Fruit fly (Drosophila melanogaster) whole organism, embryonic: ENCODE data around the gene CG11307.

ENCODE experiments used
- Aef1 ChIP-seq: fragments of 200-800 bp; sonication (Bioruptor generic); IDR thresholded peaks from 3 replicates; pipeline ENCODE4 v1.3.6; 2022; ENCODE audit warnings: missing biosample characterization, missing genetic modification characterization
- CG10366 ChIP-seq: fragments of 200-800 bp; sonication (Bioruptor generic); IDR thresholded peaks from 2 replicates; pipeline ENCODE4 v1.3.6; 2022; ENCODE audit warnings: missing biosample characterization, missing genetic modification characterization
- CG12219 ChIP-seq: fragments of 200-800 bp; sonication (Bioruptor generic); optimal IDR thresholded peaks from 3 replicates; lab custom pipeline; 2018; ENCODE audit warnings: missing biosample characterization, mild to moderate bottlenecking, missing genetic modification characterization
- CG13296 ChIP-seq: fragments of 200-800 bp; sonication (Bioruptor generic); optimal IDR thresholded peaks from 3 replicates; lab custom pipeline; 2018; ENCODE audit warnings: missing biosample characterization, mild to moderate bottlenecking, missing genetic modification characterization
- CG14667 ChIP-seq: fragments of 200-800 bp; sonication (Bioruptor generic); IDR thresholded peaks from 2 replicates; pipeline ENCODE4 v1.3.6; 2022; ENCODE audit warnings: missing biosample characterization, missing genetic modification characterization
- CG15479 ChIP-seq: fragments of 200-800 bp; sonication (Bioruptor generic); optimal IDR thresholded peaks from 3 replicates; lab custom pipeline; 2019; ENCODE audit warnings: missing biosample characterization, mild to moderate bottlenecking, missing genetic modification characterization, moderate library complexity
- CG15601 ChIP-seq: fragments of 200-800 bp; sonication (Bioruptor generic); optimal IDR thresholded peaks from 3 replicates; lab custom pipeline; 2019; ENCODE audit warnings: missing biosample characterization, mild to moderate bottlenecking, missing genetic modification characterization, moderate library complexity
- CG1603 ChIP-seq: fragments of 200-800 bp; sonication (Bioruptor generic); optimal IDR thresholded peaks from 2 replicates; lab custom pipeline; 2019; ENCODE audit warnings: missing biosample characterization, mild to moderate bottlenecking, missing genetic modification characterization, moderate library complexity
- CG16813 ChIP-seq: fragments of 200-800 bp; sonication (Bioruptor generic); IDR thresholded peaks from 3 replicates; pipeline ENCODE4 v1.3.6; 2022; ENCODE audit warnings: missing biosample characterization, missing genetic modification characterization; ENCODE audit not compliant: partially characterized antibody
- CG17912 ChIP-seq: fragments of 200-800 bp; sonication (Bioruptor generic); optimal IDR thresholded peaks from 2 replicates; lab custom pipeline; 2018; ENCODE audit warnings: missing biosample characterization, mild to moderate bottlenecking, missing genetic modification characterization
- CG18011 ChIP-seq: fragments of 200-800 bp; sonication (Bioruptor generic); optimal IDR thresholded peaks from 2 replicates; lab custom pipeline; 2017; ENCODE audit warnings: missing biosample characterization, missing genetic modification characterization, mild to moderate bottlenecking, moderate library complexity, missing genotype
- CG2712 ChIP-seq: fragments of 200-800 bp; optimal IDR thresholded peaks from 3 replicates; lab custom pipeline; 2019; ENCODE audit warnings: missing biosample characterization, mild to moderate bottlenecking, missing genetic modification characterization, moderate library complexity
- CG3995 ChIP-seq: fragments of 200-800 bp; sonication (Bioruptor generic); optimal IDR thresholded peaks from 3 replicates; lab custom pipeline; 2016; ENCODE audit warnings: missing biosample characterization, missing genetic modification characterization
- CG4282 ChIP-seq: fragments of 200-800 bp; sonication (Bioruptor generic); optimal IDR thresholded peaks from 2 replicates; lab custom pipeline; 2016; ENCODE audit warnings: missing biosample characterization, missing genetic modification characterization
- CG4360 ChIP-seq: fragments of 200-800 bp; sonication (Bioruptor generic); IDR thresholded peaks from 2 replicates; pipeline ENCODE4 v1.3.6; 2022; ENCODE audit warnings: missing biosample characterization, missing genetic modification characterization
- CG4617 ChIP-seq: fragments of 200-800 bp; sonication (Bioruptor generic); optimal IDR thresholded peaks from 3 replicates; lab custom pipeline; 2016; ENCODE audit warnings: missing biosample characterization, missing genetic modification characterization, borderline replicate concordance
- CG4820 ChIP-seq: fragments of 200-800 bp; sonication (Bioruptor generic); optimal IDR thresholded peaks from 3 replicates; lab custom pipeline; 2016; ENCODE audit warnings: missing biosample characterization, missing genetic modification characterization
- CG5180 ChIP-seq: fragments of 200-800 bp; sonication (Bioruptor generic); optimal IDR thresholded peaks from 3 replicates; lab custom pipeline; 2017; ENCODE audit warnings: missing biosample characterization, missing genetic modification characterization, mild to moderate bottlenecking, moderate library complexity, missing genetic modification reagents
- CG5245 ChIP-seq: fragments of 200-800 bp; sonication (Bioruptor generic); optimal IDR thresholded peaks from 3 replicates; lab custom pipeline; 2016; ENCODE audit warnings: missing biosample characterization, missing genetic modification characterization
- CG8359 ChIP-seq: fragments of 200-800 bp; sonication (Bioruptor generic); optimal IDR thresholded peaks from 2 replicates; lab custom pipeline; 2017; ENCODE audit warnings: missing biosample characterization, mild to moderate bottlenecking, missing genetic modification characterization, borderline replicate concordance
- CG9215 ChIP-seq: fragments of 200-800 bp; sonication (Bioruptor generic); IDR thresholded peaks from 2 replicates; pipeline ENCODE4 v1.3.6; 2022; ENCODE audit warnings: missing biosample characterization, missing genetic modification characterization
- D19B ChIP-seq: fragments of 200-800 bp; sonication (Bioruptor generic); optimal IDR thresholded peaks from 2 replicates; lab custom pipeline; 2017; ENCODE audit warnings: missing biosample characterization, mild to moderate bottlenecking, missing genetic modification characterization
- Dll ChIP-seq: fragments of 200-800 bp; sonication (Bioruptor generic); IDR thresholded peaks from 4 replicates; pipeline ENCODE4 v1.3.6; 2022; ENCODE audit warnings: missing biosample characterization, missing genetic modification characterization; ENCODE audit not compliant: partially characterized antibody
- H15 ChIP-seq: fragments of 200-800 bp; sonication (Bioruptor generic); IDR thresholded peaks from 3 replicates; pipeline ENCODE4 v1.3.6; 2022; ENCODE audit warnings: missing biosample characterization, missing genetic modification characterization
- Hmr ChIP-seq: fragments of 200-800 bp; sonication (Bioruptor generic); optimal IDR thresholded peaks from 3 replicates; lab custom pipeline; 2017; ENCODE audit warnings: mild to moderate bottlenecking, missing biosample characterization, missing genetic modification reagents, missing genetic modification characterization
- Hsf ChIP-seq: fragments of 200-800 bp; sonication (Bioruptor generic); optimal IDR thresholded peaks from 3 replicates; lab custom pipeline; 2016; ENCODE audit warnings: missing biosample characterization, missing genetic modification characterization
- Kr ChIP-seq: fragments of 200-800 bp; sonication (Bioruptor generic); optimal IDR thresholded peaks from 2 replicates; lab custom pipeline; 2017; ENCODE audit warnings: missing biosample characterization, mild to moderate bottlenecking, missing genetic modification characterization
- Lpt ChIP-seq: fragments of >200 bp; optimal IDR thresholded peaks from 2 replicates; lab custom pipeline; 2018; ENCODE audit warnings: missing biosample characterization, missing genetic modification characterization
- Neu2 ChIP-seq: fragments of 200-800 bp; sonication (Bioruptor generic); optimal IDR thresholded peaks from 3 replicates; lab custom pipeline; 2016; ENCODE audit warnings: missing biosample characterization, missing genetic modification characterization, borderline replicate concordance
- Tbp ChIP-seq: fragments of >200 bp; optimal IDR thresholded peaks from 2 replicates; lab custom pipeline; 2018; ENCODE audit warnings: missing biosample characterization, missing genetic modification characterization
- Vsx1 ChIP-seq: fragments of 200-800 bp; sonication (Bioruptor generic); optimal IDR thresholded peaks from 2 replicates; lab custom pipeline; 2017; ENCODE audit warnings: missing biosample characterization, mild to moderate bottlenecking, missing genetic modification characterization, missing genetic modification reagents
- bab2 ChIP-seq: fragments of 200-800 bp; sonication (Bioruptor generic); optimal IDR thresholded peaks from 2 replicates; lab custom pipeline; 2016; ENCODE audit warnings: missing biosample characterization, missing genetic modification characterization
- cas ChIP-seq: fragments of 200-800 bp; sonication (Bioruptor generic); IDR thresholded peaks from 2 replicates; pipeline ENCODE4 v1.3.6; 2022; ENCODE audit warnings: missing biosample characterization, missing genetic modification characterization
- cwo ChIP-seq: fragments of 200-800 bp; sonication (Bioruptor generic); optimal IDR thresholded peaks from 3 replicates; lab custom pipeline; 2017; ENCODE audit warnings: missing biosample characterization, missing genetic modification characterization, mild to moderate bottlenecking, moderate library complexity, missing genetic modification reagents
- danr ChIP-seq: fragments of 200-800 bp; sonication (Bioruptor generic); IDR thresholded peaks from 2 replicates; pipeline ENCODE4 v1.3.6; 2022; ENCODE audit warnings: missing biosample characterization, missing genetic modification characterization
- ems ChIP-seq: fragments of 200-800 bp; sonication (Bioruptor generic); optimal IDR thresholded peaks from 3 replicates; lab custom pipeline; 2016; ENCODE audit warnings: missing biosample characterization, missing genetic modification characterization
- grau ChIP-seq: fragments of 200-800 bp; optimal IDR thresholded peaks from 3 replicates; lab custom pipeline; 2019; ENCODE audit warnings: missing biosample characterization, mild to moderate bottlenecking, missing genetic modification characterization, moderate library complexity
- kni ChIP-seq: fragments of 200-800 bp; sonication (Bioruptor generic); optimal IDR thresholded peaks from 3 replicates; lab custom pipeline; 2017; ENCODE audit warnings: mild to moderate bottlenecking, missing biosample characterization, missing genetic modification reagents, missing genetic modification characterization
- knrl ChIP-seq: fragments of 200-800 bp; sonication (Bioruptor generic); IDR thresholded peaks from 3 replicates; pipeline ENCODE4 v1.3.6; 2022; ENCODE audit warnings: missing biosample characterization, missing genetic modification characterization; ENCODE audit not compliant: partially characterized antibody
- lbe ChIP-seq: fragments of 200-800 bp; sonication (Bioruptor generic); optimal IDR thresholded peaks from 2 replicates; lab custom pipeline; 2016; ENCODE audit warnings: missing biosample characterization, mild to moderate bottlenecking, missing genetic modification characterization
- luna ChIP-seq: fragments of 200-800 bp; sonication (Bioruptor generic); optimal IDR thresholded peaks from 2 replicates; lab custom pipeline; 2016; ENCODE audit warnings: missing biosample characterization, missing genetic modification characterization
- onecut ChIP-seq: fragments of 200-800 bp; sonication (Bioruptor generic); IDR thresholded peaks from 2 replicates; pipeline ENCODE4 v1.3.6; 2022; ENCODE audit warnings: missing biosample characterization, missing genetic modification characterization
- prd ChIP-seq, 3 experiments: fragments of >200 bp in 2 of 3; fragments of 200-800 bp in 1 of 3; sonication (Bioruptor generic) in 1 of 3; optimal IDR thresholded peaks in 2 of 3; IDR thresholded peaks in 1 of 3; 2 replicates in 2 of 3; 3 replicates in 1 of 3; pipeline versions ENCODE4 v1.3.6 to Lab custom; 2017 to 2022; ENCODE audit warnings: missing biosample characterization in 1 of 3, missing genetic modification characterization in 1 of 3
- sisA ChIP-seq: fragments of 200-800 bp; sonication (Bioruptor generic); IDR thresholded peaks from 2 replicates; pipeline ENCODE4 v1.3.6; 2022; ENCODE audit warnings: missing biosample characterization, missing genetic modification characterization
- slbo ChIP-seq: fragments of 200-800 bp; sonication (Bioruptor generic); IDR thresholded peaks from 2 replicates; pipeline ENCODE4 v1.3.6; 2022; ENCODE audit warnings: missing biosample characterization, missing genetic modification characterization
- ttk ChIP-seq: fragments of 200-800 bp; sonication (Bioruptor generic); IDR thresholded peaks from 2 replicates; pipeline ENCODE4 v2.1.2; 2022; ENCODE audit warnings: missing biosample characterization, missing genetic modification characterization
- vvl ChIP-seq: fragments of 200-800 bp; sonication (Bioruptor generic); IDR thresholded peaks from 2 replicates; pipeline ENCODE4 v1.3.6; 2022; ENCODE audit warnings: missing biosample characterization, missing genetic modification characterization
- z ChIP-seq: fragments of 200-800 bp; sonication (Bioruptor generic); IDR thresholded peaks from 3 replicates; pipeline ENCODE4 v1.3.6; 2022; ENCODE audit warnings: missing biosample characterization, missing genetic modification characterization
- zen2 ChIP-seq: fragments of 200-800 bp; sonication (Bioruptor generic); IDR thresholded peaks from 3 replicates; pipeline ENCODE4 v1.3.6; 2022; ENCODE audit warnings: missing biosample characterization, missing genetic modification characterization; ENCODE audit not compliant: partially characterized antibody

CG11307 gene

DNA sequence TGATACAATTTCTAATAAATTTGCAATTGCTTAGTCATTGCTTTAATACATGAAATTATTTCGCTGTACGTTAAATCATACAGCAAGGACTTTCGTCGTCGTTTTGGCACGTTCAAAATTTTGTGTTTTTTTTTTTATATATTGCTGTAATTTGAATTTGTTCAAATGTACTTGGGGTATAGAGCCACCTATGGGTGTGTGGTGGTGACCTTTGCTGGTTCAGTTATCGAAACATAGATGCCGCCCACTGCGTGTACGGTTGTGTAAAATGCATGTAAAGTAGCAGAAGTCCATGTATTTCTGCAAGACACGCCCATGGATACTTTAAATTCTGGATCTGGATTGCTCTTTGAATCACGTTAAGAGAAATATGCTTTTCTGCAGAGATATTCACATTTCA lies 13.2 kb upstream of the CG11307 start (continued):
- peak; percentile 51 for TF ChIP-seq CG10366 (GFP tag; lab: Robert Waterston, UW)
- no peak for TF ChIP-seq Neu2
- TF ChIP-seq grau, result no peak
- TF ChIP-seq onecut (GFP tag; lab: Robert Waterston, UW), result peak; percentile 46; the same call in 1 of the 2 replicates
- peak; percentile 60 for TF ChIP-seq luna
- TF ChIP-seq CG4282 (GFP tag; lab: Kevin White, UChicago), result peak; percentile 37
- TF ChIP-seq prd (optimal IDR thresholded peaks at IDR 0.05; lab: Kevin White, UChicago), result no peak
- no peak; the same call in 1 of the 3 replicates for TF ChIP-seq prd (GFP tag; IDR thresholded peaks at IDR 0.05; lab: Robert Waterston, UW)
- no peak for TF ChIP-seq Kr (GFP tag; lab: Kevin White, UChicago)
- TF ChIP-seq CG15601 (tag; lab: Kevin White, UChicago), result peak; percentile 19
- TF ChIP-seq CG16813 (GFP tag; lab: Robert Waterston, UW), result peak; percentile 54; the same call in 2 of the 3 replicates
- no peak for TF ChIP-seq CG3995
- TF ChIP-seq CG2712 (tag; lab: Kevin White, UChicago), result no peak
- peak; percentile 72 for TF ChIP-seq CG1603
- no peak for TF ChIP-seq CG4360
- peak; percentile 78 for TF ChIP-seq Hsf
- TF ChIP-seq D19B (GFP tag; lab: Kevin White, UChicago), result no peak
- TF ChIP-seq zen2 (GFP tag; lab: Robert Waterston, UW), result no peak
- no peak for TF ChIP-seq CG8359 (GFP tag; lab: Kevin White, UChicago)
- TF ChIP-seq cwo (GFP tag; lab: Kevin White, UChicago), result no peak
- TF ChIP-seq cas (GFP tag; lab: Robert Waterston, UW), result no peak
- no peak for TF ChIP-seq kni (GFP tag; lab: Kevin White, UChicago)
- peak; percentile 74 for TF ChIP-seq sisA (GFP tag; lab: Robert Waterston, UW)
- TF ChIP-seq CG5245 (GFP tag; lab: Kevin White, UChicago), result peak; percentile 75
- TF ChIP-seq CG4820 (GFP tag; lab: Kevin White, UChicago), result peak; percentile 52
- TF ChIP-seq H15 (GFP tag; lab: Robert Waterston, UW), result no peak; the same call in 2 of the 3 replicates
- TF ChIP-seq vvl (GFP tag; lab: Robert Waterston, UW), result peak; percentile 71; the same call in 1 of the 2 replicates
- TF ChIP-seq ttk (GFP tag; lab: Robert Waterston, UW), result peak; percentile 49; the same call in 1 of the 2 replicates
- TF ChIP-seq Lpt (GFP tag; lab: Kevin White, UChicago), result no peak
- TF ChIP-seq knrl (GFP tag; lab: Robert Waterston, UW), result peak; percentile 66; the same call in 2 of the 3 replicates
- peak; percentile 46 for TF ChIP-seq CG4617 (GFP tag; lab: Kevin White, UChicago)
- peak; percentile 62 for TF ChIP-seq bab2 (GFP tag; lab: Kevin White, UChicago)
- TF ChIP-seq CG17912 (GFP tag; lab: Kevin White, UChicago), result peak; percentile 61
- no peak for TF ChIP-seq CG5180 (GFP tag; lab: Kevin White, UChicago)
- TF ChIP-seq CG9215 (GFP tag; lab: Robert Waterston, UW), result peak; percentile 52; the same call in 1 of the 2 replicates
- no peak for TF ChIP-seq CG15479 (GFP tag; lab: Kevin White, UChicago)
- TF ChIP-seq CG12219 (GFP tag; lab: Kevin White, UChicago), result no peak
- TF ChIP-seq slbo, result peak; percentile 86
- peak; percentile 18 for TF ChIP-seq ems (GFP tag; lab: Kevin White, UChicago)
- no peak for TF ChIP-seq CG18011 (GFP tag; lab: Kevin White, UChicago)
- TF ChIP-seq Hmr (GFP tag; lab: Kevin White, UChicago), result peak; percentile 52
- TF ChIP-seq Vsx1 (GFP tag; lab: Kevin White, UChicago), result no peak
- TF ChIP-seq lbe (GFP tag; lab: Kevin White, UChicago), result no peak
- TF ChIP-seq Tbp, result no peak
- no peak for TF ChIP-seq CG13296
- no peak for TF ChIP-seq z (GFP tag; lab: Robert Waterston, UW)
- TF ChIP-seq Dll, result no peak
- TF ChIP-seq danr (GFP tag; lab: Robert Waterston, UW), result peak; percentile 15; the same call in 1 of the 2 replicates
- TF ChIP-seq Aef1 (GFP tag; lab: Robert Waterston, UW), result peak; percentile 55; the same call in 2 of the 3 replicates
- TF ChIP-seq CG14667 (GFP tag; lab: Robert Waterston, UW), result no peak
